Fruit fly (Drosophila melanogaster): Measurements from ENCODE around the gene mTerf5.

The mTerf5 gene

DNA sequence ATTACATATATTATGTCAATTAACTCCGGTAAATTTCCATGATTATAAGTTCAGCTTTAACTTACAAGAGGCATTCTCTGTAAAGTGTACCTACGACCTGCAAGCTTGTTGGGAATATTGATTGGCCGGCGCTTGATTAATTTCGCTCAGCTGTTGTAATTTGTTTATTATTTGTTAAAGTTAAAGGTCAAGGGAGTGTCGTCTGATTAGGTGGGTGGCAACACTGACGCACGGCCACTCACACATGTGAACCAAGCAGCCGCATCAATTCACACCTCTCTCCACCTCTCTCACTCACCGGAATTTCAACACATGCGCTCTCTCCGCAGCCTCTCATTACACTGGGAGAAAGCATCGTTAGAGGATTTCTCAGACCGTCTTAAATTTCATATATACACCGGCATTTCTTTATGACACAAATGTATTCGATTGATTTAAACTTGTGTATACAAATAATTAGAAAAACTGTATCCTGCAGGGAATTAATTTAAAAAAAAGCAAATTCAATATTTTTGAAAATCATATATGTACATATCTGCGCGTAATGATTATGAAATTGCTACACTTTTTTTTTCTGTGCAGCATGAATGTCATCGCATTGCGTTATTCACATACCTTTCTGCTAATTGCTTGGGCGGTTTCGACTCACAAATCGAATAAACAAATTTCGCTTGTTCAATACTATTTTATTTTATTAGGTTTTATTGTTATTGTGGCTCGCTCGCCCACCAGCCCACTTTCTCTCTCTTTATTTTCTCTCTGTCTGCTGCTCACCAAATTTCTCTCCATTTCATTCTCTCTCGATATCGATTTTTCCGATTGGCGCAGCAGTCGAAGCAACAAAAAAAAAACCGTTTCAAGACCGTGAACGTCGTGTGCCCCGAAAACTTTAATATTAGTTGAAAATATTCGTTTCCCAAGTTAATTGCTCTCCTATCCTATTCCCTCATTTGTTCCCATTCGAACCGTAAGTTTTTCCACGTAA is 51.2 kb downstream of the mTerf5 start (continued):
- TF ChIP-seq CG8089 (GFP tag; optimal IDR thresholded peaks at IDR 0.05), result peak; percentile 89
- TF ChIP-seq Asciz (GFP tag; optimal IDR thresholded peaks at IDR 0.05), result peak; percentile 95
- TF ChIP-seq bab2 (GFP tag; optimal IDR thresholded peaks at IDR 0.05), result peak; percentile 92
- peak; percentile 93 for TF ChIP-seq Xrp1 (GFP tag; IDR thresholded peaks at IDR 0.05)
- peak; percentile 95 for TF ChIP-seq az2 (GFP tag; optimal IDR thresholded peaks at IDR 0.05)
- TF ChIP-seq zfh2 (GFP tag; optimal IDR thresholded peaks at IDR 0.05), result peak; percentile 84
- TF ChIP-seq Six4 (GFP tag; optimal IDR thresholded peaks at IDR 0.05), result peak; percentile 85
- peak; percentile 21 for TF ChIP-seq Kr (GFP tag; optimal IDR thresholded peaks at IDR 0.05)
- peak; percentile 88 for TF ChIP-seq crc (GFP tag; optimal IDR thresholded peaks at IDR 0.05)
- peak; percentile 66 for TF ChIP-seq psq (GFP tag; optimal IDR thresholded peaks at IDR 0.05)
- peak; percentile 89 for TF ChIP-seq CG10267 (tag; optimal IDR thresholded peaks at IDR 0.05)
- peak; percentile 92 for TF ChIP-seq CG16863 (GFP tag; optimal IDR thresholded peaks at IDR 0.05)
- TF ChIP-seq wdn (GFP tag; IDR thresholded peaks at IDR 0.05), result peak; percentile 73; the same call in 1 of the 2 replicates
- peak; percentile 45 for TF ChIP-seq fd102C (GFP tag; optimal IDR thresholded peaks at IDR 0.05)
- peak; percentile 95 for TF ChIP-seq CG17359 (tag; optimal IDR thresholded peaks at IDR 0.05)
- peak; percentile 94 for TF ChIP-seq CG13775 (GFP tag; optimal IDR thresholded peaks at IDR 0.05)
- TF ChIP-seq ash1 (GFP tag; optimal IDR thresholded peaks at IDR 0.05), result peak; percentile 43
- TF ChIP-seq Fer1 (GFP tag; optimal IDR thresholded peaks at IDR 0.05), result peak; percentile 95
- TF ChIP-seq CG6683 (GFP tag; optimal IDR thresholded peaks at IDR 0.05), result peak; percentile 90
- peak; percentile 95 for TF ChIP-seq fd96Cb (tag; optimal IDR thresholded peaks at IDR 0.05)
- TF ChIP-seq tin (GFP tag; optimal IDR thresholded peaks at IDR 0.05), result peak; percentile 92
- peak; percentile 84 for TF ChIP-seq jumu (GFP tag; optimal IDR thresholded peaks at IDR 0.05)
- TF ChIP-seq Oli (tag; optimal IDR thresholded peaks at IDR 0.05), result peak; percentile 95
- TF ChIP-seq CG2199 (GFP tag; IDR thresholded peaks at IDR 0.05), result peak; percentile 65; the same call in 1 of the 3 replicates
- TF ChIP-seq Dll (GFP tag; IDR thresholded peaks at IDR 0.05; ENCODE audit: partially characterized antibody), result no peak; the same call in 2 of the 4 replicates
- peak; percentile 88 for TF ChIP-seq CG7786 (GFP tag; optimal IDR thresholded peaks at IDR 0.05)
- peak; percentile 93 for TF ChIP-seq Hand (GFP tag; optimal IDR thresholded peaks at IDR 0.05)
- TF ChIP-seq NFAT (GFP tag; IDR thresholded peaks at IDR 0.05), result peak; percentile 63; the same call in 1 of the 2 replicates
- peak; percentile 82 for TF ChIP-seq disco-r (GFP tag; optimal IDR thresholded peaks at IDR 0.05)
- TF ChIP-seq CG17568 (GFP tag; optimal IDR thresholded peaks at IDR 0.05), result no peak
- TF ChIP-seq Ets97D (GFP tag; optimal IDR thresholded peaks at IDR 0.05), result peak; percentile 69
- peak; percentile 93 for TF ChIP-seq lilli (GFP tag; optimal IDR thresholded peaks at IDR 0.05)
- peak; percentile 78 for TF ChIP-seq NK7.1 (GFP tag; optimal IDR thresholded peaks at IDR 0.05)
- TF ChIP-seq CG1647 (GFP tag; optimal IDR thresholded peaks at IDR 0.05), result peak; percentile 81
- peak; percentile 95 for TF ChIP-seq row (GFP tag; IDR thresholded peaks at IDR 0.05)
- TF ChIP-seq CG14050 (GFP tag; IDR thresholded peaks at IDR 0.05), result peak; percentile 81
- peak; percentile 91 for TF ChIP-seq pum (GFP tag; optimal IDR thresholded peaks at IDR 0.05)
- peak; percentile 87 for TF ChIP-seq CrebB (tag; optimal IDR thresholded peaks at IDR 0.05)
- peak; percentile 38; the same call in 1 of the 2 replicates for TF ChIP-seq Dref (GFP tag; IDR thresholded peaks at IDR 0.05)
- TF ChIP-seq tgo (GFP tag; IDR thresholded peaks at IDR 0.05), result peak; percentile 91
- TF ChIP-seq klu (GFP tag; IDR thresholded peaks at IDR 0.05), result peak; percentile 88; the same call in 1 of the 2 replicates
- TF ChIP-seq CG12769 (tag; optimal IDR thresholded peaks at IDR 0.05), result no peak
- TF ChIP-seq CG1529 (GFP tag; optimal IDR thresholded peaks at IDR 0.05), result peak; percentile 91
- peak; percentile 94 for TF ChIP-seq Med (GFP tag)
- TF ChIP-seq tap (tag; optimal IDR thresholded peaks at IDR 0.05), result peak; percentile 86
- peak; percentile 96 for TF ChIP-seq Sox100B (GFP tag; optimal IDR thresholded peaks at IDR 0.05)
- TF ChIP-seq stc (GFP tag; IDR thresholded peaks at IDR 0.05), result peak; percentile 93
- peak; percentile 85 for TF ChIP-seq Fer2 (tag; optimal IDR thresholded peaks at IDR 0.05)
